Fruit fly (Drosophila melanogaster) whole organism, wandering third instar larva: ENCODE data around the gene Uch.

Experiments
- Abd-B ChIP-seq: fragments of >200 bp; optimal IDR thresholded peaks from 2 replicates; lab custom pipeline; 2017; ENCODE audit warnings: missing biosample characterization, missing genetic modification characterization
- CG32264 ChIP-seq: fragments of 200-800 bp; sonication (Bioruptor generic); optimal IDR thresholded peaks from 2 replicates; lab custom pipeline; 2016; ENCODE audit warnings: missing biosample characterization, missing genetic modification characterization
- CG9705 ChIP-seq: fragments of 200-800 bp; sonication (Bioruptor generic); optimal IDR thresholded peaks from 2 replicates; lab custom pipeline; 2018; ENCODE audit warnings: missing biosample characterization, mild to moderate bottlenecking, missing genetic modification characterization
- CrebA ChIP-seq: fragments of 200-800 bp; sonication (Bioruptor generic); optimal IDR thresholded peaks from 2 replicates; lab custom pipeline; 2016; ENCODE audit warnings: missing biosample characterization, mild to moderate bottlenecking, missing genetic modification characterization, borderline replicate concordance
- Dfd ChIP-seq: fragments of >200 bp; optimal IDR thresholded peaks from 2 replicates; lab custom pipeline; 2017; ENCODE audit warnings: missing biosample characterization, missing genetic modification characterization
- Dif ChIP-seq: fragments of 200-275, 200-300 bp; sonication (Bioruptor generic); optimal IDR thresholded peaks from 2 replicates; lab custom pipeline; 2018; ENCODE audit warnings: missing biosample characterization, missing genetic modification characterization; ENCODE audit not compliant: partially characterized antibody
- GATAd ChIP-seq: sonication (Bioruptor generic); optimal IDR thresholded peaks from 2 replicates; lab custom pipeline; 2016; ENCODE audit warnings: missing biosample characterization, missing genetic modification characterization
- HLH106 ChIP-seq: fragments of 200-800 bp; optimal IDR thresholded peaks from 3 replicates; lab custom pipeline; 2019; ENCODE audit warnings: missing biosample characterization, mild to moderate bottlenecking, missing genetic modification characterization, moderate library complexity
- Hr78 ChIP-seq: fragments of >200 bp; optimal IDR thresholded peaks from 2 replicates; lab custom pipeline; 2017; ENCODE audit warnings: missing biosample characterization, missing genetic modification characterization
- Hr83 ChIP-seq: fragments of 200-300 bp; sonication (Bioruptor generic); optimal IDR thresholded peaks from 2 replicates; lab custom pipeline; 2016; ENCODE audit warnings: missing biosample characterization, mild to moderate bottlenecking, missing genetic modification characterization, moderate library complexity; ENCODE audit not compliant: poor library complexity, severe bottlenecking
- OdsH ChIP-seq: fragments of 200-800 bp; sonication (Bioruptor generic); optimal IDR thresholded peaks from 2 replicates; lab custom pipeline; 2016; ENCODE audit warnings: missing biosample characterization, mild to moderate bottlenecking, missing genetic modification characterization
- Rel ChIP-seq, 2 experiments: fragments of 200-800 bp; sonication (Bioruptor generic) in 1 of 2; optimal IDR thresholded peaks; 2 replicates in 1 of 2; 3 replicates in 1 of 2; lab custom pipeline; 2016 to 2019; ENCODE audit warnings: mild to moderate bottlenecking in 2 of 2, missing biosample characterization in 2 of 2, missing genetic modification characterization in 2 of 2, moderate library complexity in 1 of 2
- Sp1 ChIP-seq: fragments of 200-800 bp; sonication (Bioruptor generic); optimal IDR thresholded peaks from 3 replicates; lab custom pipeline; 2019; ENCODE audit warnings: missing biosample characterization, mild to moderate bottlenecking, missing genetic modification characterization, moderate library complexity
- Vsx2 ChIP-seq: fragments of 200-300, 225-300 bp; sonication (Bioruptor generic); optimal IDR thresholded peaks from 2 replicates; lab custom pipeline; 2018; ENCODE audit warnings: missing biosample characterization, missing genetic modification characterization; ENCODE audit not compliant: partially characterized antibody
- br ChIP-seq: fragments of 200-800 bp; sonication (Bioruptor generic); optimal IDR thresholded peaks from 2 replicates; lab custom pipeline; 2016; ENCODE audit warnings: missing biosample characterization, missing genetic modification characterization
- brk ChIP-seq: fragments of 200-800 bp; sonication (Bioruptor generic); optimal IDR thresholded peaks from 2 replicates; lab custom pipeline; 2016; ENCODE audit warnings: missing biosample characterization, mild to moderate bottlenecking, missing genetic modification characterization
- dl ChIP-seq, 2 experiments: fragments of 175-275, 200-275 bp in 1 of 2; fragments of 200-275 bp in 1 of 2; sonication (Bioruptor generic); optimal IDR thresholded peaks; lab custom pipeline; 2018; ENCODE audit warnings: mild to moderate bottlenecking in 2 of 2, missing biosample characterization in 2 of 2, missing genetic modification characterization in 2 of 2, moderate library complexity in 2 of 2; ENCODE audit not compliant: partially characterized antibody in 2 of 2, insufficient read depth in 1 of 2
- dmrt93B ChIP-seq: fragments of 200-800 bp; sonication (Bioruptor generic); optimal IDR thresholded peaks from 2 replicates; lab custom pipeline; 2018; ENCODE audit warnings: missing biosample characterization, mild to moderate bottlenecking, missing genetic modification characterization
- dsf ChIP-seq: sonication (Bioruptor generic); optimal IDR thresholded peaks from 2 replicates; lab custom pipeline; 2016; ENCODE audit warnings: missing biosample characterization, missing genetic modification characterization, borderline replicate concordance
- ey ChIP-seq: fragments of 200-800 bp; sonication (Bioruptor generic); optimal IDR thresholded peaks from 2 replicates; lab custom pipeline; 2016; ENCODE audit warnings: missing biosample characterization, missing genetic modification characterization
- foxo ChIP-seq, 2 experiments: fragments of 200-800 bp; sonication (Bioruptor generic); optimal IDR thresholded peaks; 2 replicates in 1 of 2; 3 replicates in 1 of 2; lab custom pipeline; 2016 to 2017; ENCODE audit warnings: missing biosample characterization in 2 of 2, missing genetic modification characterization in 2 of 2
- h ChIP-seq: fragments of 200-800 bp; sonication (Bioruptor generic); optimal IDR thresholded peaks from 3 replicates; lab custom pipeline; 2016; ENCODE audit warnings: missing biosample characterization, mild to moderate bottlenecking, missing genetic modification characterization
- jim ChIP-seq: fragments of 175-275, 200-325 bp; sonication (Bioruptor generic); optimal IDR thresholded peaks from 2 replicates; lab custom pipeline; 2016; ENCODE audit warnings: missing biosample characterization, mild to moderate bottlenecking, missing genetic modification characterization
- lola ChIP-seq: fragments of >200 bp; optimal IDR thresholded peaks from 2 replicates; lab custom pipeline; 2017; ENCODE audit warnings: missing biosample characterization, missing genetic modification characterization
- pan ChIP-seq: fragments of >200 bp; optimal IDR thresholded peaks from 2 replicates; lab custom pipeline; 2017
- psq ChIP-seq: fragments of 200-800 bp; sonication (Bioruptor generic); optimal IDR thresholded peaks from 3 replicates; lab custom pipeline; 2017; ENCODE audit warnings: missing biosample characterization, mild to moderate bottlenecking, missing genetic modification characterization, moderate library complexity
- rgr ChIP-seq: fragments of 200-800 bp; sonication (Bioruptor generic); optimal IDR thresholded peaks from 3 replicates; lab custom pipeline; 2016; ENCODE audit warnings: missing biosample characterization, mild to moderate bottlenecking, missing genetic modification characterization
- sage ChIP-seq: fragments of 200-800 bp; sonication (Bioruptor generic); optimal IDR thresholded peaks from 2 replicates; lab custom pipeline; 2016; ENCODE audit warnings: missing biosample characterization, mild to moderate bottlenecking, missing genetic modification characterization
- sv ChIP-seq: fragments of 200-800 bp; sonication (Bioruptor generic); optimal IDR thresholded peaks from 3 replicates; lab custom pipeline; 2016; ENCODE audit warnings: missing biosample characterization, missing genetic modification characterization
- tai ChIP-seq: sonication (Bioruptor generic); optimal IDR thresholded peaks from 2 replicates; lab custom pipeline; 2016; ENCODE audit warnings: missing biosample characterization, missing genetic modification characterization
- usp ChIP-seq: fragments of >200 bp; optimal IDR thresholded peaks from 2 replicates; lab custom pipeline; 2017; ENCODE audit warnings: missing biosample characterization, missing genetic modification characterization
- woc ChIP-seq: sonication (Bioruptor generic); optimal IDR thresholded peaks from 2 replicates; lab custom pipeline; 2016; ENCODE audit warnings: missing biosample characterization, mild to moderate bottlenecking, missing genetic modification characterization

Gene Uch

dm6 chr2L:2214004-2214403 is at the start of gene Uch, which contains the start of gene CG34174:
Gene Uch (minus strand): TSS chr2L:2214211.
Gene CG34174 (plus strand): TSS chr2L:2214266.
- TF ChIP-seq h (GFP tag; lab: Kevin White, UChicago) = peak; percentile 67
- TF ChIP-seq OdsH (GFP tag; lab: Kevin White, UChicago) = peak; percentile 36
- TF ChIP-seq foxo (GFP tag; optimal IDR thresholded peaks at IDR 0.05; lab: Kevin White, UChicago) = peak in 1 of 2 experiments; percentile 30
- TF ChIP-seq dsf (GFP tag; lab: Kevin White, UChicago) = no peak
- no peak for TF ChIP-seq GATAd (GFP tag; lab: Kevin White, UChicago)
- peak; percentile 55 for TF ChIP-seq CG9705 (GFP tag; lab: Kevin White, UChicago)
- TF ChIP-seq psq (GFP tag; lab: Kevin White, UChicago) = peak; percentile 2
- peak; percentile 32 for TF ChIP-seq HLH106 (tag; lab: Kevin White, UChicago)
- TF ChIP-seq usp (GFP tag; lab: Kevin White, UChicago) = no peak
- no peak for TF ChIP-seq tai
- peak; percentile 73 for TF ChIP-seq rgr (GFP tag; lab: Kevin White, UChicago)
- TF ChIP-seq br (GFP tag; lab: Kevin White, UChicago) = no peak
- TF ChIP-seq Rel (GFP tag; optimal IDR thresholded peaks at IDR 0.05; lab: Kevin White, UChicago) = no peak
- peak; percentile 52 for TF ChIP-seq Rel (tag; optimal IDR thresholded peaks at IDR 0.05; lab: Kevin White, UChicago)
- peak; percentile 64 for TF ChIP-seq Sp1 (GFP tag; lab: Kevin White, UChicago)
- peak; percentile 3 for TF ChIP-seq ey

- TF ChIP-seq br (GFP tag; lab: Kevin White, UChicago) (no peak), woc (GFP tag; lab: Kevin White, UChicago) (no peak), sv (no peak), CG32264 (GFP tag; lab: Kevin White, UChicago) (no peak), Dif (GFP tag; lab: Kevin White, UChicago) (no peak), brk (GFP tag; lab: Kevin White, UChicago) (no peak), pan (no peak), foxo (GFP tag; optimal IDR thresholded peaks at IDR 0.05; lab: Kevin White, UChicago) (no peak), lola (no peak), jim (GFP tag; lab: Kevin White, UChicago) (no peak), GATAd (GFP tag; lab: Kevin White, UChicago) (no peak), Hr78 (GFP tag; lab: Kevin White, UChicago) (no peak), dmrt93B (GFP tag; lab: Kevin White, UChicago) (no peak), CrebA (no peak), Abd-B (no peak), Rel (GFP tag; optimal IDR thresholded peaks at IDR 0.05; lab: Kevin White, UChicago) (no peak), Rel (tag; optimal IDR thresholded peaks at IDR 0.05; lab: Kevin White, UChicago) (no peak), sage (GFP tag; lab: Kevin White, UChicago) (no peak), Hr83 (GFP tag; lab: Kevin White, UChicago) (no peak), rgr (GFP tag; lab: Kevin White, UChicago) (no peak), CG9705 (GFP tag; lab: Kevin White, UChicago) (no peak)
- TF ChIP-seq, all 38 proteins: peak for 0
Measured at dm6 chr2L:2263142-2263541, 49.1 kb upstream of the Uch start, which contains the start of gene CG4270. Gene CG4270 (plus strand): TSS chr2L:2263442.

- TF ChIP-seq sage (GFP tag; lab: Kevin White, UChicago) = no peak
- no peak for TF ChIP-seq pan
- no peak for TF ChIP-seq GATAd (GFP tag; lab: Kevin White, UChicago)
- TF ChIP-seq ey = no peak
- no peak for TF ChIP-seq Vsx2
- TF ChIP-seq woc (GFP tag; lab: Kevin White, UChicago) = no peak
- TF ChIP-seq, all 38 proteins: peak for 0
Measured at dm6 chr2L:2254950-2255349, 40.9 kb upstream of the Uch start, which contains the start of gene Send1. Gene Send1 (minus strand): TSS chr2L:2255050.

- TF ChIP-seq Dfd (no peak), Hr83 (GFP tag; lab: Kevin White, UChicago) (no peak), CrebA (no peak), HLH106 (tag; lab: Kevin White, UChicago) (no peak), CG32264 (GFP tag; lab: Kevin White, UChicago) (no peak), h (GFP tag; lab: Kevin White, UChicago) (no peak), dl (GFP tag; optimal IDR thresholded peaks at IDR 0.05; lab: Kevin White, UChicago; ENCODE audit: insufficient read depth in 1 of 2, partially characterized antibody in 2 of 2) (no peak), GATAd (GFP tag; lab: Kevin White, UChicago) (no peak), brk (GFP tag; lab: Kevin White, UChicago) (no peak), tai (no peak), br (GFP tag; lab: Kevin White, UChicago) (no peak), Abd-B (no peak)
- TF ChIP-seq, all 38 proteins: peak for 0
Measured at dm6 chr2L:2252745-2253144, 38.7 kb upstream of the Uch start, which contains the start of gene CG17234. Gene CG17234 (plus strand): TSS chr2L:2253045.
